Fruit fly (Drosophila melanogaster) whole organism, prepupa: ENCODE data around the gene CG17258.

Experiments
- Blimp-1 ChIP-seq: fragments of 200-800 bp; sonication (Bioruptor generic); optimal IDR thresholded peaks from 3 replicates; lab custom pipeline; 2017; ENCODE audit warnings: missing biosample characterization, missing genetic modification characterization, mild to moderate bottlenecking, moderate library complexity, missing genetic modification reagents
- CG15336 ChIP-seq: fragments of 200-800 bp; sonication (Bioruptor generic); IDR thresholded peaks from 2 replicates; pipeline ENCODE4 v1.3.6; 2022; ENCODE audit warnings: missing biosample characterization, missing genetic modification characterization
- CG16779 ChIP-seq: fragments of 200-800 bp; sonication (Bioruptor generic); optimal IDR thresholded peaks from 3 replicates; lab custom pipeline; 2017; ENCODE audit warnings: missing biosample characterization, mild to moderate bottlenecking, missing genetic modification characterization
- CG4318 ChIP-seq: fragments of 200-800 bp; sonication (Bioruptor generic); optimal IDR thresholded peaks from 3 replicates; lab custom pipeline; 2017; ENCODE audit warnings: missing biosample characterization, mild to moderate bottlenecking, missing genetic modification characterization
- CG6792 ChIP-seq: fragments of 200-800 bp; sonication (Bioruptor generic); optimal IDR thresholded peaks from 3 replicates; lab custom pipeline; 2016; ENCODE audit warnings: missing biosample characterization, missing genetic modification characterization
- CG8319 ChIP-seq: fragments of 200-800 bp; sonication (Bioruptor generic); optimal IDR thresholded peaks from 3 replicates; lab custom pipeline; 2016; ENCODE audit warnings: missing biosample characterization, missing genetic modification characterization
- Hr39 ChIP-seq: fragments of 200-800 bp; sonication (Bioruptor generic); optimal IDR thresholded peaks from 2 replicates; lab custom pipeline; 2016; ENCODE audit warnings: missing biosample characterization, missing genetic modification characterization
- Sox102F ChIP-seq: fragments of 200-800 bp; sonication (Bioruptor generic); optimal IDR thresholded peaks from 2 replicates; lab custom pipeline; 2016; ENCODE audit warnings: missing biosample characterization, mild to moderate bottlenecking, missing genetic modification characterization
- Sox14 ChIP-seq: fragments of 200-800 bp; sonication (Bioruptor generic); optimal IDR thresholded peaks from 3 replicates; lab custom pipeline; 2016; ENCODE audit warnings: missing biosample characterization, missing genetic modification characterization
- fd59A ChIP-seq: fragments of 200-800 bp; sonication (Bioruptor generic); optimal IDR thresholded peaks from 2 replicates; lab custom pipeline; 2017; ENCODE audit warnings: missing biosample characterization, mild to moderate bottlenecking, missing genetic modification characterization, missing genetic modification reagents

- no peak for TF ChIP-seq Blimp-1 (GFP tag; lab: Kevin White, UChicago)
- TF ChIP-seq CG15336 = 0 out of 2 replicates have a peak, but pooled peaks have one; percentile 33
- TF ChIP-seq Sox14 (GFP tag; lab: Kevin White, UChicago) = peak; percentile 72
- TF ChIP-seq fd59A (GFP tag; lab: Kevin White, UChicago) = peak; percentile 41
- peak; percentile 42 for TF ChIP-seq CG8319
- TF ChIP-seq Sox102F (GFP tag; lab: Kevin White, UChicago) = peak; percentile 73
- no peak for TF ChIP-seq CG16779 (tag; lab: Kevin White, UChicago)
- TF ChIP-seq CG4318 (GFP tag; lab: Kevin White, UChicago) = no peak
- peak; percentile 57 for TF ChIP-seq CG6792
- peak; percentile 76 for TF ChIP-seq Hr39 (GFP tag; lab: Kevin White, UChicago)
These were observed 4.6 kb upstream of the CG17258 start, which contains the start of the genes cnir and CG17221 for dm6 chr2L:3039774-3040173.
